Worm (Caenorhabditis elegans): ENCODE measurements around the gene daf-12.
A peak's percentile ranks its signal among the peaks of the same experiment; 100 is the strongest.

ce11 chrX:10629117-10629516, 6.6 kb upstream of the daf-12 start:
- TF ChIP-seq hlh-15 (tag; optimal IDR thresholded peaks at IDR 0.05) = no peak
- no peak for TF ChIP-seq elt-2 (tag; optimal IDR thresholded peaks at IDR 0.05)
- no peak for TF ChIP-seq ceh-9 (tag; optimal IDR thresholded peaks at IDR 0.05)
- no peak for TF ChIP-seq nhr-11 (tag; optimal IDR thresholded peaks at IDR 0.05)
- no peak for TF ChIP-seq nhr-232 (tag; optimal IDR thresholded peaks at IDR 0.05)
- TF ChIP-seq ceh-19 (GFP tag; optimal IDR thresholded peaks at IDR 0.05) = no peak
- no peak for TF ChIP-seq sox-4 (tag; optimal IDR thresholded peaks at IDR 0.05)
- TF ChIP-seq unc-55 (GFP tag; optimal IDR thresholded peaks at IDR 0.05) = peak; percentile 60
- TF ChIP-seq pag-3 (tag; optimal IDR thresholded peaks at IDR 0.05; ENCODE audit: borderline replicate concordance) = no peak

Measured in whole organism, late embryonic.